Fruit fly (Drosophila melanogaster) whole organism, adult: ENCODE measurements around the gene PIG-Wa.

Experiments used
- CG11617 ChIP-seq: fragments of 200-800 bp; sonication (Bioruptor generic); optimal IDR thresholded peaks from 2 replicates; lab custom pipeline; 2017; ENCODE audit warnings: mild to moderate bottlenecking, missing biosample characterization, missing genetic modification reagents, missing genetic modification characterization
- CG12768 ChIP-seq: fragments of 200-800 bp; sonication (Bioruptor generic); optimal IDR thresholded peaks from 2 replicates; lab custom pipeline; 2017; ENCODE audit warnings: missing biosample characterization, missing genetic modification characterization, mild to moderate bottlenecking, moderate library complexity, missing genetic modification reagents
- CG14711 ChIP-seq: fragments of 200-800 bp; sonication (Bioruptor generic); optimal IDR thresholded peaks from 2 replicates; lab custom pipeline; 2018; ENCODE audit warnings: missing biosample characterization, mild to moderate bottlenecking, missing genetic modification characterization, moderate library complexity
- CG1620 ChIP-seq: fragments of 200-800 bp; sonication (Bioruptor generic); optimal IDR thresholded peaks from 2 replicates; lab custom pipeline; 2016; ENCODE audit warnings: missing biosample characterization, missing genetic modification characterization
- CG33017 ChIP-seq: fragments of 200-800 bp; sonication (Bioruptor generic); optimal IDR thresholded peaks from 2 replicates; lab custom pipeline; 2018; ENCODE audit warnings: missing biosample characterization, mild to moderate bottlenecking, missing genetic modification characterization, moderate library complexity
- CG5204 ChIP-seq: fragments of 200-800 bp; sonication (Bioruptor generic); optimal IDR thresholded peaks from 2 replicates; lab custom pipeline; 2016; ENCODE audit warnings: missing biosample characterization, missing genetic modification characterization
- CG7045 ChIP-seq: fragments of 200-800 bp; sonication (Bioruptor generic); optimal IDR thresholded peaks from 2 replicates; lab custom pipeline; 2017; ENCODE audit warnings: missing biosample characterization, mild to moderate bottlenecking, missing genetic modification characterization
- CG7101 ChIP-seq: fragments of 200-800 bp; sonication (Bioruptor generic); optimal IDR thresholded peaks from 2 replicates; lab custom pipeline; 2018; ENCODE audit warnings: missing biosample characterization, mild to moderate bottlenecking, missing genetic modification characterization, moderate library complexity
- Clk ChIP-seq: fragments of 200-800 bp; sonication (Bioruptor generic); optimal IDR thresholded peaks from 2 replicates; lab custom pipeline; 2017; ENCODE audit warnings: missing biosample characterization, missing genetic modification characterization
- Crg-1 ChIP-seq: fragments of 200-800 bp; sonication (Bioruptor generic); optimal IDR thresholded peaks from 2 replicates; lab custom pipeline; 2016; ENCODE audit warnings: missing biosample characterization, missing genetic modification characterization
- Hr96 ChIP-seq: fragments of 200-800 bp; sonication (Bioruptor generic); optimal IDR thresholded peaks from 2 replicates; lab custom pipeline; 2016; ENCODE audit warnings: missing biosample characterization, missing genetic modification characterization
- Mnt ChIP-seq: fragments of 200-800 bp; sonication (Bioruptor generic); optimal IDR thresholded peaks from 2 replicates; lab custom pipeline; 2016; ENCODE audit warnings: missing biosample characterization, mild to moderate bottlenecking, missing genetic modification characterization
- bab1 ChIP-seq: fragments of 200-800 bp; sonication (Bioruptor generic); optimal IDR thresholded peaks from 3 replicates; lab custom pipeline; 2019; ENCODE audit warnings: missing biosample characterization, mild to moderate bottlenecking, missing genetic modification characterization, moderate library complexity
- cic ChIP-seq: fragments of 200-800 bp; sonication (Bioruptor generic); optimal IDR thresholded peaks from 2 replicates; lab custom pipeline; 2017; ENCODE audit warnings: missing biosample characterization, mild to moderate bottlenecking, missing genetic modification characterization, moderate library complexity
- cnc ChIP-seq, 2 experiments: fragments of >200 bp; optimal IDR thresholded peaks; 2 replicates each; lab custom pipeline; 2017
- kay ChIP-seq: fragments of 200-800 bp; sonication (Bioruptor generic); peaks from one replicate; lab custom pipeline; 2016; ENCODE audit warnings: missing biosample characterization, missing genetic modification characterization, borderline replicate concordance
- ovo ChIP-seq: fragments of 200-800 bp; sonication (Bioruptor generic); optimal IDR thresholded peaks from 2 replicates; lab custom pipeline; 2016; ENCODE audit warnings: missing biosample characterization, missing genetic modification characterization
- pad ChIP-seq: fragments of 200-800 bp; sonication (Bioruptor generic); optimal IDR thresholded peaks from 3 replicates; lab custom pipeline; 2017; ENCODE audit warnings: missing biosample characterization, missing genetic modification characterization, mild to moderate bottlenecking, moderate library complexity, missing genetic modification reagents
- tj ChIP-seq: fragments of 200-800 bp; sonication (Bioruptor generic); optimal IDR thresholded peaks from 3 replicates; lab custom pipeline; 2017; ENCODE audit warnings: missing biosample characterization, mild to moderate bottlenecking, missing genetic modification characterization, moderate library complexity
- toe ChIP-seq: fragments of 200-800 bp; sonication (Bioruptor generic); optimal IDR thresholded peaks from 2 replicates; lab custom pipeline; 2016; ENCODE audit warnings: missing biosample characterization, missing genetic modification characterization

The PIG-Wa gene

DNA sequence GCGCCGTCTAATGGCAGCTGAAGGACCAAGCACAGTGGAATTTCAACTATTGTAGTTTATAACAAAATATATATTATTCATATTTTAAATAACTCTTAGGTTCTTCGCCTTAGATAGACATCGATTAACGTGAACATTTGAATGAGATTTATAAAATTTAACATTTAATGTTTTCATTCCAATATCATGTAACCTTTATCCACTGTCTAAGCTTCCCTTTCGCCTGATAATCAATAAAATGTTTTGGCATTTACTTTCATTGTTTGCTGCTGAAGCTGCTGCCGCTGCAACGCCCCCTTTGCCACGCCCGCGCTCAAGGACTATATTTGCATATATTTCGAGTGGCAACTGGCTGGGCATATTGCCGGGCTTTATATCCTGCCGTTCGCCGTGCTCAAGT is 11.9 kb downstream of the PIG-Wa start:
- TF ChIP-seq cic (no peak), kay (GFP tag; lab: Kevin White, UChicago) (no peak), bab1 (no peak), tj (GFP tag; lab: Kevin White, UChicago) (no peak), CG1620 (GFP tag; lab: Kevin White, UChicago) (no peak), cnc (optimal IDR thresholded peaks at IDR 0.05; lab: Kevin White, UChicago) (no peak), Mnt (GFP tag; lab: Kevin White, UChicago) (no peak), Clk (GFP tag; lab: Kevin White, UChicago) (no peak), CG11617 (GFP tag; lab: Kevin White, UChicago) (no peak), ovo (GFP tag; lab: Kevin White, UChicago) (no peak), CG7101 (tag; lab: Kevin White, UChicago) (no peak), Crg-1 (no peak), CG14711 (tag; lab: Kevin White, UChicago) (no peak), CG7045 (GFP tag; lab: Kevin White, UChicago) (no peak), CG33017 (tag; lab: Kevin White, UChicago) (no peak), Hr96 (GFP tag; lab: Kevin White, UChicago) (no peak), pad (GFP tag; lab: Kevin White, UChicago) (no peak), toe (GFP tag; lab: Kevin White, UChicago) (no peak)

dm6 chr2L:2397080-2397479 is 14.1 kb downstream of the PIG-Wa start:
- TF ChIP-seq CG33017 (tag; lab: Kevin White, UChicago): no peak

dm6 chr2L:2398459-2398858 is 15.5 kb downstream of the PIG-Wa start:
- TF ChIP-seq bab1 (no peak), tj (GFP tag; lab: Kevin White, UChicago) (no peak), Crg-1 (no peak), Clk (GFP tag; lab: Kevin White, UChicago) (no peak), cic (no peak), cnc (optimal IDR thresholded peaks at IDR 0.05; lab: Kevin White, UChicago) (no peak), CG7101 (tag; lab: Kevin White, UChicago) (no peak), pad (GFP tag; lab: Kevin White, UChicago) (no peak), CG5204 (GFP tag; lab: Kevin White, UChicago) (no peak), CG33017 (tag; lab: Kevin White, UChicago) (no peak), Hr96 (GFP tag; lab: Kevin White, UChicago) (no peak)

- TF ChIP-seq CG14711 (tag; lab: Kevin White, UChicago) (no peak), CG11617 (GFP tag; lab: Kevin White, UChicago) (no peak), Mnt (GFP tag; lab: Kevin White, UChicago) (no peak), CG12768 (GFP tag; lab: Kevin White, UChicago) (no peak), ovo (GFP tag; lab: Kevin White, UChicago) (no peak), CG1620 (GFP tag; lab: Kevin White, UChicago) (no peak), Crg-1 (no peak), CG5204 (GFP tag; lab: Kevin White, UChicago) (no peak), Clk (GFP tag; lab: Kevin White, UChicago) (no peak), tj (GFP tag; lab: Kevin White, UChicago) (no peak), bab1 (no peak), Hr96 (GFP tag; lab: Kevin White, UChicago) (no peak), CG33017 (tag; lab: Kevin White, UChicago) (no peak), pad (GFP tag; lab: Kevin White, UChicago) (no peak)
Observed at dm6 chr2L:2399897-2400296, 16.9 kb downstream of the PIG-Wa start, which contains the start of gene VGlut. Gene VGlut, plus strand, starts transcription at chr2L:2400295.

dm6 chr2L:2402194-2402593 is 19.2 kb downstream of the PIG-Wa start:
- no peak for TF ChIP-seq CG1620 (GFP tag; lab: Kevin White, UChicago)
- TF ChIP-seq CG14711 (tag; lab: Kevin White, UChicago): no peak
- no peak for TF ChIP-seq Clk (GFP tag; lab: Kevin White, UChicago)
- no peak for TF ChIP-seq CG7101 (tag; lab: Kevin White, UChicago)
- no peak for TF ChIP-seq CG7045 (GFP tag; lab: Kevin White, UChicago)

dm6 chr2L:2404631-2405030 is 21.6 kb downstream of the PIG-Wa start:
- TF ChIP-seq ovo (GFP tag; lab: Kevin White, UChicago) (no peak), CG5204 (GFP tag; lab: Kevin White, UChicago) (no peak), CG33017 (tag; lab: Kevin White, UChicago) (no peak), Hr96 (GFP tag; lab: Kevin White, UChicago) (no peak), bab1 (no peak), CG7101 (tag; lab: Kevin White, UChicago) (no peak), kay (GFP tag; lab: Kevin White, UChicago) (no peak), toe (GFP tag; lab: Kevin White, UChicago) (no peak), CG12768 (GFP tag; lab: Kevin White, UChicago) (no peak)

DNA sequence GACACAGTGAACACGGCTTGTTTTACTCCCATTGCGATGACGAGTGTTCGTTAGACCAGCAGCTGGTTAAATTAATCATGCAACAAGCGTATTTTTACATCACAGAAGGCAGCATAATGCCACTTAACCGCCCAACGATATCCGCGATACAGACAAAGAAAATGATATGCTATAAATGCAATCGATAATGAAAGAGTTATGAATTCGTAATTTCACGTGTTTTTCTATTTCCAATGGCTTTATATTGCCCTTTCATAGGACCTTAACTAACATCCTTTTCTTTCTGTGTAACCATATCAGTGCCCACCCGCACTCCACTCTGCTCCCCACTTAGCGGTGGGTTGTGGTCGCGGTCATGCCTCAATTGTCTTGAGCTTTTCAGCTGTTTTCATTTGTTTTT is 30.1 kb downstream of the PIG-Wa start:
- TF ChIP-seq CG1620 (GFP tag; lab: Kevin White, UChicago): no peak
- no peak for TF ChIP-seq cnc (optimal IDR thresholded peaks at IDR 0.05; lab: Kevin White, UChicago)
- TF ChIP-seq tj (GFP tag; lab: Kevin White, UChicago): no peak
- no peak for TF ChIP-seq cic
- no peak for TF ChIP-seq CG5204 (GFP tag; lab: Kevin White, UChicago)
- TF ChIP-seq CG33017 (tag; lab: Kevin White, UChicago): no peak
